Worm (Caenorhabditis elegans) whole organism, mixed stage, embryonic: Measurements from ENCODE around the gene nmgp-1.

Experiments
- lin-13 ChIP-seq: fragments of 150-350 bp; optimal IDR thresholded peaks from 2 replicates; lab custom pipeline; 2014; ENCODE audit warnings: missing biosample characterization, missing genetic modification characterization
- lsy-2 ChIP-seq: fragments of 150-350 bp; optimal IDR thresholded peaks from 2 replicates; lab custom pipeline; 2014; ENCODE audit warnings: missing biosample characterization, missing genetic modification characterization
- mep-1 ChIP-seq: fragments of 150-350 bp; optimal IDR thresholded peaks from 2 replicates; lab custom pipeline; 2017; ENCODE audit warnings: missing biosample characterization, missing genetic modification reagents, missing genetic modification characterization, inconsistent platforms
- nhr-28 ChIP-seq: fragments of 150-350 bp; optimal IDR thresholded peaks from 2 replicates; lab custom pipeline; 2014; ENCODE audit warnings: missing biosample characterization, missing genetic modification characterization
- snpc-4 ChIP-seq: fragments of 150-350 bp; optimal IDR thresholded peaks from 2 replicates; lab custom pipeline; 2014; ENCODE audit warnings: missing biosample characterization, missing genetic modification characterization
- sptf-1 ChIP-seq: sonication (generic microtip); optimal IDR thresholded peaks from 2 replicates; lab custom pipeline; 2017; ENCODE audit warnings: mild to moderate bottlenecking, missing genetic modification characterization, moderate library complexity, missing compliant biosample characterization

ce11 chrII:6292527-6292926 is 31.9 kb downstream of the nmgp-1 start, which contains the start of gene nyn-3:
- TF ChIP-seq sptf-1 (tag; lab: Kevin White, UChicago) (no peak), lsy-2 (no peak), snpc-4 (tag; lab: Kevin White, UChicago) (no peak), mep-1 (no peak), nhr-28 (tag; lab: Kevin White, UChicago) (no peak), lin-13 (tag; lab: Kevin White, UChicago) (no peak)
